Worm (Caenorhabditis elegans): Measurements from ENCODE around the gene pak-2.

ce11 chrV:11009124-11009524, 30.1 kb downstream of the pak-2 start:
- no peak for TF ChIP-seq snpc-4 (tag; optimal IDR thresholded peaks at IDR 0.05)
- TF ChIP-seq elt-1 (tag; optimal IDR thresholded peaks at IDR 0.05), result no peak
- TF ChIP-seq nhr-11 (tag; optimal IDR thresholded peaks at IDR 0.05), result no peak
- TF ChIP-seq mdl-1 (tag; optimal IDR thresholded peaks at IDR 0.05), result no peak

Data from whole organism, L3 larva.